Worm (Caenorhabditis elegans) whole organism, L4 larva: ENCODE data around the gene crb-1.

ENCODE experiments used
- jun-1 ChIP-seq: fragments of 150-350 bp; optimal IDR thresholded peaks from 2 replicates; lab custom pipeline; 2014; ENCODE audit warnings: missing biosample characterization, missing genetic modification reagents, missing genetic modification characterization
- nhr-11 ChIP-seq: fragments of 150-350 bp; optimal IDR thresholded peaks from 2 replicates; lab custom pipeline; 2014; ENCODE audit warnings: missing biosample characterization, missing genetic modification characterization
- pha-4 ChIP-seq, 2 experiments: fragments of 150-350 bp in 1 of 2; fragments of 200-800 bp in 1 of 2; sonication (Bioruptor generic) in 1 of 2; IDR thresholded peaks in 1 of 2; optimal IDR thresholded peaks in 1 of 2; 2 replicates each; pipeline versions ENCODE4 v1.3.6 to Lab custom; 2014 to 2022; ENCODE audit warnings: missing genetic modification characterization in 2 of 2, missing genetic modification reagents in 2 of 2, missing biosample characterization in 1 of 2, missing compliant biosample characterization in 1 of 2

DNA sequence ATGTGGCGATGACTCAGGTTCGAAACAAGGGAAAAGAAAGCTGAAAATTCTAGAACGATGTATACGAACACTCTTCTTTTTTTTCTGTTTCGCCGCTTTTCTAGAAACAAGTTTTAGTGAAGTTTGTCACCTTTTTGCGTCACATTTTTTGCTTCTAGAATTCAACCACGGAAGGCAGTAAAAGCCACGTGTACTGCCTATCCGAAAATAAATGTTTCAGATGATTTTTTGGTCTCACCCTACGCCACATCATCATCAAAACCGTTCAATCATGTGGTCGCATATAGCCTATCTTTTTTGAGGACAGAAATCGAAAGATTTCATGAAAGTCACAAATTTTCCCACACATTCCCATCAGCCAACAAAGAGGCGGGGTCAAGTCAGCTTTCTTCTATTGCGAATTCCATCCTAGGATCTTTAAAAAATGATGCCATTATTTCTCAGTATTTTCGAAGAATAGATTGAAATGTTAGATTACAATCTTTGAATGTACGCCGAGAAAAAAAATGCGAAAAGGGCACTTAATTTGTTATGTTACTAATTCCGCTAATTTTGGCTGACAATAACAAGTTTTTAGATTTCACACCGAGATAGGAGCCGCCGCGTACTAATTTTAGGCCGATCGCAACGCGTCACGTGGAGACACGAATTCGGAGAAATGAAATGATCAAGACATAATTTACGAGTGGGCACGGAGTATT lies 10.2 kb upstream of the crb-1 start:
- TF ChIP-seq nhr-11 (tag; lab: Kevin White, UChicago) (no peak), pha-4 (GFP tag; IDR thresholded peaks at IDR 0.05; lab: Robert Waterston, UW) (no peak), pha-4 (tag; optimal IDR thresholded peaks at IDR 0.05; lab: Kevin White, UChicago) (no peak), jun-1 (tag; lab: Kevin White, UChicago) (no peak)
